Fruit fly (Drosophila melanogaster) whole organism, embryonic: ENCODE results near the gene Mdh1.

ENCODE experiments used
- Blimp-1 ChIP-seq: fragments of 200-800 bp; sonication (Bioruptor generic); optimal IDR thresholded peaks from 3 replicates; lab custom pipeline; 2018; ENCODE audit warnings: missing biosample characterization, missing genetic modification characterization, mild to moderate bottlenecking, moderate library complexity, missing genetic modification reagents
- CG10267 ChIP-seq: fragments of 200-800 bp; sonication (Bioruptor generic); optimal IDR thresholded peaks from 2 replicates; lab custom pipeline; 2018; ENCODE audit warnings: missing biosample characterization, mild to moderate bottlenecking, missing genetic modification characterization, moderate library complexity
- CG10274 ChIP-seq: fragments of 200-800 bp; sonication (Bioruptor generic); optimal IDR thresholded peaks from 3 replicates; lab custom pipeline; 2017; ENCODE audit warnings: missing biosample characterization, mild to moderate bottlenecking, missing genetic modification characterization
- CG11504 ChIP-seq: fragments of 200-800 bp; sonication (Bioruptor generic); optimal IDR thresholded peaks from 3 replicates; lab custom pipeline; 2019; ENCODE audit warnings: missing biosample characterization, mild to moderate bottlenecking, missing genetic modification characterization, moderate library complexity
- CG12071 ChIP-seq: fragments of 200-800 bp; sonication (Bioruptor generic); optimal IDR thresholded peaks from 3 replicates; lab custom pipeline; 2018; ENCODE audit warnings: missing biosample characterization, mild to moderate bottlenecking, missing genetic modification characterization
- CG12236 ChIP-seq: fragments of 200-800 bp; sonication (Bioruptor generic); optimal IDR thresholded peaks from 2 replicates; lab custom pipeline; 2016; ENCODE audit warnings: missing biosample characterization, missing genetic modification characterization
- CG13775 ChIP-seq: fragments of 200-800 bp; sonication (Bioruptor generic); optimal IDR thresholded peaks from 3 replicates; lab custom pipeline; 2017; ENCODE audit warnings: missing biosample characterization, mild to moderate bottlenecking, missing genetic modification characterization
- CG14965 ChIP-seq: fragments of 200-800 bp; sonication (Bioruptor generic); optimal IDR thresholded peaks from 2 replicates; lab custom pipeline; 2016; ENCODE audit warnings: missing biosample characterization, missing genetic modification characterization, borderline replicate concordance
- CG1602 ChIP-seq: fragments of 200-800 bp; sonication (Bioruptor generic); optimal IDR thresholded peaks from 3 replicates; lab custom pipeline; 2016; ENCODE audit warnings: missing biosample characterization, missing genetic modification characterization
- CG17612 ChIP-seq: fragments of 200-800 bp; sonication (Bioruptor generic); IDR thresholded peaks from 2 replicates; pipeline ENCODE4 v1.3.6; 2022; ENCODE audit warnings: missing biosample characterization, missing genetic modification characterization
- CG18764 ChIP-seq: fragments of 200-800 bp; sonication (Bioruptor generic); optimal IDR thresholded peaks from 3 replicates; lab custom pipeline; 2016; ENCODE audit warnings: missing biosample characterization, missing genetic modification characterization
- CG2678 ChIP-seq: fragments of 200-800 bp; sonication (Bioruptor generic); optimal IDR thresholded peaks from 3 replicates; lab custom pipeline; 2019; ENCODE audit warnings: missing biosample characterization, mild to moderate bottlenecking, missing genetic modification characterization, moderate library complexity
- CG31224 ChIP-seq: fragments of 200-800 bp; sonication (Bioruptor generic); IDR thresholded peaks from 2 replicates; pipeline ENCODE4 v1.3.6; 2022; ENCODE audit warnings: missing biosample characterization, missing genetic modification characterization
- CG32532 ChIP-seq: fragments of 200-800 bp; sonication (Bioruptor generic); IDR thresholded peaks from 2 replicates; pipeline ENCODE4 v1.3.6; 2022; ENCODE audit warnings: missing biosample characterization, missing genetic modification characterization
- CG4328 ChIP-seq: fragments of 200-800 bp; sonication (Bioruptor generic); optimal IDR thresholded peaks from 3 replicates; lab custom pipeline; 2017; ENCODE audit warnings: missing biosample characterization, missing genetic modification reagents, missing genetic modification characterization
- CG4707 ChIP-seq: fragments of 200-800 bp; sonication (Bioruptor generic); optimal IDR thresholded peaks from 2 replicates; lab custom pipeline; 2018; ENCODE audit warnings: missing biosample characterization, mild to moderate bottlenecking, missing genetic modification characterization, moderate library complexity
- CG4820 ChIP-seq: fragments of 200-800 bp; sonication (Bioruptor generic); optimal IDR thresholded peaks from 3 replicates; lab custom pipeline; 2016; ENCODE audit warnings: missing biosample characterization, missing genetic modification characterization
- CG5953 ChIP-seq: fragments of 200-800 bp; sonication (Bioruptor generic); IDR thresholded peaks from 2 replicates; pipeline ENCODE4 v1.3.6; 2022; ENCODE audit warnings: missing biosample characterization, missing genetic modification characterization
- CG6765 ChIP-seq: fragments of 200-800 bp; sonication (Bioruptor generic); optimal IDR thresholded peaks from 3 replicates; lab custom pipeline; 2017; ENCODE audit warnings: missing biosample characterization, mild to moderate bottlenecking, missing genetic modification characterization
- CG8089 ChIP-seq: fragments of 200-800 bp; sonication (Bioruptor generic); optimal IDR thresholded peaks from 3 replicates; lab custom pipeline; 2016; ENCODE audit warnings: missing biosample characterization, missing genetic modification characterization
- CG8924 ChIP-seq: fragments of 200-800 bp; optimal IDR thresholded peaks from 3 replicates; lab custom pipeline; 2019; ENCODE audit warnings: missing biosample characterization, mild to moderate bottlenecking, missing genetic modification characterization, moderate library complexity
- CG9215 ChIP-seq: fragments of 200-800 bp; sonication (Bioruptor generic); IDR thresholded peaks from 2 replicates; pipeline ENCODE4 v1.3.6; 2022; ENCODE audit warnings: missing biosample characterization, missing genetic modification characterization
- Fer3 ChIP-seq: fragments of 200-800 bp; sonication (Bioruptor generic); optimal IDR thresholded peaks from 2 replicates; lab custom pipeline; 2018; ENCODE audit warnings: missing biosample characterization, mild to moderate bottlenecking, missing genetic modification characterization, moderate library complexity
- Hr78 ChIP-seq, 2 experiments: fragments of 200-800 bp in 1 of 2; fragments of >200 bp in 1 of 2; sonication (Bioruptor generic) in 1 of 2; optimal IDR thresholded peaks; 2 replicates each; lab custom pipeline; 2017 to 2019; ENCODE audit warnings: missing biosample characterization in 2 of 2, missing genetic modification characterization in 2 of 2, mild to moderate bottlenecking in 1 of 2, moderate library complexity in 1 of 2
- Lim3 ChIP-seq: fragments of 200-800 bp; sonication (Bioruptor generic); IDR thresholded peaks from 2 replicates; pipeline ENCODE4 v1.3.6; 2022; ENCODE audit warnings: missing biosample characterization, missing genetic modification characterization
- NFAT ChIP-seq: fragments of 200-800 bp; sonication (Bioruptor generic); IDR thresholded peaks from 2 replicates; pipeline ENCODE4 v1.3.6; 2022; ENCODE audit warnings: missing biosample characterization, missing genetic modification characterization
- Sry-β ChIP-seq: fragments of 200-800 bp; sonication (Bioruptor generic); optimal IDR thresholded peaks from 2 replicates; lab custom pipeline; 2018; ENCODE audit warnings: missing biosample characterization, mild to moderate bottlenecking, missing genetic modification characterization, moderate library complexity
- Ssrp ChIP-seq: fragments of 200-800 bp; sonication (Bioruptor generic); optimal IDR thresholded peaks from 2 replicates; lab custom pipeline; 2018; ENCODE audit warnings: missing biosample characterization, mild to moderate bottlenecking, missing genetic modification characterization, moderate library complexity
- Xbp1 ChIP-seq: fragments of 200-800 bp; sonication (Bioruptor generic); optimal IDR thresholded peaks from 3 replicates; lab custom pipeline; 2016; ENCODE audit warnings: missing biosample characterization, mild to moderate bottlenecking, missing genetic modification characterization
- ac ChIP-seq: fragments of 200-800 bp; sonication (Bioruptor generic); optimal IDR thresholded peaks from 3 replicates; lab custom pipeline; 2017; ENCODE audit warnings: missing biosample characterization, mild to moderate bottlenecking, missing genetic modification characterization
- bsh ChIP-seq, 2 experiments: fragments of 200-800 bp; sonication (Bioruptor generic); optimal IDR thresholded peaks; 2 replicates each; lab custom pipeline; 2017 to 2018; ENCODE audit warnings: mild to moderate bottlenecking in 2 of 2, missing biosample characterization in 2 of 2, missing genetic modification characterization in 2 of 2, moderate library complexity in 1 of 2
- chm ChIP-seq: fragments of 200-800 bp; sonication (Bioruptor generic); IDR thresholded peaks from 2 replicates; pipeline ENCODE4 v1.3.6; 2022; ENCODE audit warnings: missing biosample characterization, missing genetic modification characterization
- danr ChIP-seq: fragments of 200-800 bp; sonication (Bioruptor generic); IDR thresholded peaks from 2 replicates; pipeline ENCODE4 v1.3.6; 2022; ENCODE audit warnings: missing biosample characterization, missing genetic modification characterization
- dysf ChIP-seq: fragments of 200-800 bp; sonication (Bioruptor generic); IDR thresholded peaks from 3 replicates; pipeline ENCODE4 v1.3.6; 2022; ENCODE audit warnings: missing biosample characterization, missing genetic modification characterization
- exex ChIP-seq: fragments of 200-800 bp; sonication (Bioruptor generic); optimal IDR thresholded peaks from 4 replicates; lab custom pipeline; 2018; ENCODE audit warnings: missing biosample characterization, mild to moderate bottlenecking, missing genetic modification characterization, moderate library complexity
- fd102C ChIP-seq: fragments of 200-800 bp; sonication (Bioruptor generic); optimal IDR thresholded peaks from 2 replicates; lab custom pipeline; 2018; ENCODE audit warnings: missing biosample characterization, mild to moderate bottlenecking, missing genetic modification characterization, moderate library complexity
- fu2 ChIP-seq: fragments of 200-800 bp; sonication (Bioruptor generic); optimal IDR thresholded peaks from 2 replicates; lab custom pipeline; 2016; ENCODE audit warnings: missing biosample characterization, missing genetic modification characterization
- gcm2 ChIP-seq: fragments of 200-800 bp; sonication (Bioruptor generic); optimal IDR thresholded peaks from 2 replicates; lab custom pipeline; 2016; ENCODE audit warnings: missing biosample characterization, missing genetic modification characterization
- lov ChIP-seq, 2 experiments: fragments of 200-800 bp in 1 of 2; fragments of >200 bp in 1 of 2; sonication (Bioruptor generic) in 1 of 2; IDR thresholded peaks in 1 of 2; optimal IDR thresholded peaks in 1 of 2; 2 replicates in 1 of 2; 3 replicates in 1 of 2; pipeline versions ENCODE4 v1.3.6 to Lab custom; 2017 to 2022; ENCODE audit warnings: missing biosample characterization in 1 of 2, missing genetic modification characterization in 1 of 2
- mld ChIP-seq: fragments of 200-800 bp; sonication (Bioruptor generic); IDR thresholded peaks from 3 replicates; pipeline ENCODE4 v1.3.6; 2022; ENCODE audit warnings: missing biosample characterization, missing genetic modification characterization; ENCODE audit not compliant: partially characterized antibody
- p53 ChIP-seq: fragments of 200-800 bp; sonication (Bioruptor generic); optimal IDR thresholded peaks from 2 replicates; lab custom pipeline; 2016; ENCODE audit warnings: missing biosample characterization, missing genetic modification characterization
- pho ChIP-seq: fragments of 200-800 bp; sonication (Bioruptor generic); optimal IDR thresholded peaks from 2 replicates; lab custom pipeline; 2016; ENCODE audit warnings: missing biosample characterization, missing genetic modification characterization
- pita ChIP-seq: fragments of 200-800 bp; sonication (Bioruptor generic); optimal IDR thresholded peaks from 2 replicates; lab custom pipeline; 2017; ENCODE audit warnings: missing biosample characterization, mild to moderate bottlenecking, missing genetic modification characterization
- repo ChIP-seq: fragments of 200-800 bp; sonication (Bioruptor generic); optimal IDR thresholded peaks from 2 replicates; lab custom pipeline; 2016; ENCODE audit warnings: missing biosample characterization, missing genetic modification characterization
- so ChIP-seq: fragments of 200-800 bp; sonication (Bioruptor generic); IDR thresholded peaks from 3 replicates; pipeline ENCODE4 v1.3.6; 2022; ENCODE audit warnings: missing biosample characterization, missing genetic modification characterization
- ttk ChIP-seq: fragments of 200-800 bp; sonication (Bioruptor generic); IDR thresholded peaks from 2 replicates; pipeline ENCODE4 v2.1.2; 2022; ENCODE audit warnings: missing biosample characterization, missing genetic modification characterization
- twi ChIP-seq: fragments of 200-800 bp; optimal IDR thresholded peaks from 2 replicates; lab custom pipeline; 2019; ENCODE audit warnings: missing biosample characterization, mild to moderate bottlenecking, missing genetic modification characterization, moderate library complexity
- vnd ChIP-seq: fragments of 200-800 bp; sonication (Bioruptor generic); IDR thresholded peaks from 3 replicates; pipeline ENCODE4 v1.3.6; 2022; ENCODE audit warnings: missing biosample characterization, missing genetic modification characterization; ENCODE audit not compliant: partially characterized antibody
- zen ChIP-seq: fragments of 200-800 bp; sonication (Bioruptor generic); optimal IDR thresholded peaks from 3 replicates; lab custom pipeline; 2018; ENCODE audit warnings: missing biosample characterization, mild to moderate bottlenecking, missing genetic modification characterization, moderate library complexity

The Mdh1 gene

DNA sequence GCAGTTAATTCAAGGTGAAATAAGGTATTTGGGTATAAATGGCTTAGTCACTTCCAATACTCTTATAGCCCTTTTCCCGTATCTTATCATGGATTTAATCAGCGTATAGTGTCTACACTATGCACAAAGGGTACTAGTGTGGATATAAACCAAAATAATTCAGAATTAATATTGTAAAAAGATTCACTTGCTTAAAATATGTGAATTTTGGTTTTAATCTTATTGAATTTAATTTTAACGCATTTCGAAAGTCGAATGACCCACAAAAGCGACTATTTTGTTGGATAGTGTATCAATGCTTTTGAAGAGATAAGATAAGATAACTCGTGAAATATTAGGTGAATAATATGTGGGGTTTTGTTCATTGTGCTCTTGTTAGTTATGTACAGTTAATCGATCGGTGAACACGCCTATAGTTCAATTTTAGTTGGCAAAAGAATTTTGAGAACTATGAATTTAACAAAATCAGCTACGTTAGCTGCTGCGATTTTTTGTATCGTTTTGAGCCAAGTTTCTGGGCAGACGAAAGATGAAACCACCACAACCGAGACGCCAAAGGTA is 14.2 kb downstream of the Mdh1 start, which contains the start of gene CG5096 (continued):
- peak; percentile 49 for TF ChIP-seq CG12236 (GFP tag; lab: Kevin White, UChicago)
- TF ChIP-seq CG32532 (GFP tag; lab: Robert Waterston, UW), result peak; percentile 89
- TF ChIP-seq CG4820, result peak; percentile 67
- peak; percentile 83 for TF ChIP-seq chm (GFP tag; lab: Robert Waterston, UW)
- peak; percentile 81 for TF ChIP-seq danr (GFP tag; lab: Robert Waterston, UW)
- TF ChIP-seq gcm2 (GFP tag; lab: Kevin White, UChicago), result peak; percentile 23
- peak; percentile 92 for TF ChIP-seq CG11504 (tag; lab: Kevin White, UChicago)
- TF ChIP-seq CG6765, result peak; percentile 83
- TF ChIP-seq Ssrp, result peak; percentile 62
- peak; percentile 66 for TF ChIP-seq zen (tag; lab: Kevin White, UChicago)
- peak; percentile 68 for TF ChIP-seq fu2 (GFP tag; lab: Kevin White, UChicago)
- TF ChIP-seq CG13775 (GFP tag; lab: Kevin White, UChicago), result peak; percentile 70
- TF ChIP-seq CG2678, result peak; percentile 97
- TF ChIP-seq CG18764 (GFP tag; lab: Kevin White, UChicago), result peak; percentile 68
- peak; percentile 82; the same call in 1 of the 2 replicates for TF ChIP-seq ttk (GFP tag; lab: Robert Waterston, UW)
- TF ChIP-seq CG8924 (tag; lab: Kevin White, UChicago), result peak; percentile 94
- no peak for TF ChIP-seq ac
- TF ChIP-seq lov (optimal IDR thresholded peaks at IDR 0.05; lab: Kevin White, UChicago), result no peak
- peak; percentile 67; the same call in 1 of the 3 replicates for TF ChIP-seq lov (GFP tag; IDR thresholded peaks at IDR 0.05; lab: Robert Waterston, UW)
- peak; percentile 76 for TF ChIP-seq CG1602 (GFP tag; lab: Kevin White, UChicago)
- peak; percentile 85 for TF ChIP-seq Blimp-1 (GFP tag; lab: Kevin White, UChicago)
- TF ChIP-seq Fer3 (tag; lab: Kevin White, UChicago), result peak; percentile 96
- TF ChIP-seq twi (tag; lab: Kevin White, UChicago), result peak; percentile 73
- TF ChIP-seq pita (GFP tag; lab: Kevin White, UChicago), result no peak
- TF ChIP-seq Xbp1, result peak; percentile 78
- peak; percentile 82 for TF ChIP-seq CG5953 (GFP tag; lab: Robert Waterston, UW)
- TF ChIP-seq CG12071, result no peak
- peak; percentile 93 for TF ChIP-seq so
- no peak; the same call in none of the 2 replicates for TF ChIP-seq CG9215 (GFP tag; lab: Robert Waterston, UW)
- TF ChIP-seq CG14965 (GFP tag; lab: Kevin White, UChicago), result no peak
- TF ChIP-seq CG4707 (GFP tag; lab: Kevin White, UChicago), result peak; percentile 64
- peak; percentile 22 for TF ChIP-seq Sry-β (GFP tag; lab: Kevin White, UChicago)
- peak; percentile 64 for TF ChIP-seq CG8089 (GFP tag; lab: Kevin White, UChicago)
- TF ChIP-seq CG31224 (GFP tag; lab: Robert Waterston, UW), result peak; percentile 72; the same call in 1 of the 2 replicates
- peak; percentile 62 for TF ChIP-seq CG4328 (GFP tag; lab: Kevin White, UChicago)
- TF ChIP-seq CG17612, result peak; percentile 74
- TF ChIP-seq Hr78 (GFP tag; optimal IDR thresholded peaks at IDR 0.05; lab: Kevin White, UChicago), result no peak
- peak; percentile 55; the same call in 1 of the 2 replicates for TF ChIP-seq Lim3
- TF ChIP-seq fd102C (GFP tag; lab: Kevin White, UChicago), result no peak
- TF ChIP-seq vnd (GFP tag; lab: Robert Waterston, UW), result no peak
- TF ChIP-seq pho (GFP tag; lab: Kevin White, UChicago), result peak; percentile 84
- TF ChIP-seq p53, result no peak
- no peak for TF ChIP-seq mld (GFP tag; lab: Robert Waterston, UW)
- peak; percentile 90 for TF ChIP-seq dysf (GFP tag; lab: Robert Waterston, UW)
- TF ChIP-seq CG10267 (tag; lab: Kevin White, UChicago), result peak; percentile 80
- peak; percentile 97 for TF ChIP-seq exex (tag; lab: Kevin White, UChicago)
- peak; percentile 39 for TF ChIP-seq repo
- peak in 1 of 2 experiments; percentile 90 for TF ChIP-seq bsh (GFP tag; optimal IDR thresholded peaks at IDR 0.05; lab: Kevin White, UChicago)
- peak; percentile 46 for TF ChIP-seq CG10274 (GFP tag; lab: Kevin White, UChicago)
- no peak; the same call in 1 of the 2 replicates for TF ChIP-seq NFAT (GFP tag; lab: Robert Waterston, UW)
